Worm (Caenorhabditis elegans): ENCODE data around the gene Y5H2A.1.

Gene Y5H2A.1

ce11 chrV:2221764-2222163 is 49.9 kb downstream of the Y5H2A.1 start, which contains the start of gene nhr-128:
nhr-128 (plus strand) TSS chrV:2222064.
- TF ChIP-seq unc-62 (GFP tag; optimal IDR thresholded peaks at IDR 0.05) = no peak

Data from whole organism, dauer.